Fruit fly (Drosophila melanogaster): ENCODE measurements around the gene vvl.
A peak's percentile ranks its signal among the peaks of the same experiment; 100 is the strongest.

The vvl gene

DNA sequence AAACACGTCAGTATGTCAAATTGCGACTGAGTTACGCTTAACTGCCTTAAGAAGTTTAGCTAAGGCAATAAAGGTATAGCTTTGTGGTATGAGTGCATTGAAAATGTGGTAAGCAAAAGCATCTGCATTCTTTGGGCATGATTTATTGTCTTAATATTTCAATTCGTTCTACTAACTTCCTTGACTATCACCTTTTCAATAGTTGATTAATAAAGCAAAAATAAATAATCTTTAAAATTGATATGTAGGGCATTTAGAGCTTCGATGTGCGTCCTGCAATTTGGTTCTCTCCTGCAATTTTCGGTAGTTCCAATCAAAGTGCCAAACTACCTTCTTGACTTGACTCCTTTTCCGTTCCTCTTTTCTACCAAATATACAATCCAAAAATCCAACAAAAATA, 28.0 kb downstream of the vvl start:
- peak; percentile 35 for TF ChIP-seq Hr39 (GFP tag; optimal IDR thresholded peaks at IDR 0.05)
- no peak for TF ChIP-seq CG15336 (GFP tag; IDR thresholded peaks at IDR 0.05)
- no peak for TF ChIP-seq CG6808 (GFP tag; optimal IDR thresholded peaks at IDR 0.05)
- TF ChIP-seq Lpt (GFP tag; optimal IDR thresholded peaks at IDR 0.05) = no peak
- no peak for TF ChIP-seq fd59A (GFP tag; optimal IDR thresholded peaks at IDR 0.05)
- TF ChIP-seq Smox (GFP tag; optimal IDR thresholded peaks at IDR 0.05) = peak; percentile 54
- TF ChIP-seq dac (GFP tag; optimal IDR thresholded peaks at IDR 0.05) = no peak
- no peak for TF ChIP-seq cyc (GFP tag; optimal IDR thresholded peaks at IDR 0.05)
- TF ChIP-seq fkh (GFP tag; optimal IDR thresholded peaks at IDR 0.05) = no peak
- no peak for TF ChIP-seq Sox15 (GFP tag; optimal IDR thresholded peaks at IDR 0.05)
- no peak for TF ChIP-seq Ets21C (GFP tag; optimal IDR thresholded peaks at IDR 0.05)
- no peak for TF ChIP-seq CG9139 (GFP tag; optimal IDR thresholded peaks at IDR 0.05)
- no peak for TF ChIP-seq CG3032 (tag; optimal IDR thresholded peaks at IDR 0.05)
- no peak for TF ChIP-seq CG3919 (GFP tag; optimal IDR thresholded peaks at IDR 0.05)
- no peak for TF ChIP-seq CG32006 (GFP tag; optimal IDR thresholded peaks at IDR 0.05)
- TF ChIP-seq CG34406 (GFP tag; optimal IDR thresholded peaks at IDR 0.05) = no peak
- no peak for TF ChIP-seq Eip78C (GFP tag)
- TF ChIP-seq CG11762 (GFP tag; optimal IDR thresholded peaks at IDR 0.05; ENCODE audit: insufficient read depth) = no peak
- TF ChIP-seq salr (GFP tag; optimal IDR thresholded peaks at IDR 0.05) = no peak
- TF ChIP-seq Met (GFP tag; optimal IDR thresholded peaks at IDR 0.05) = peak; percentile 44
- TF ChIP-seq Gug (GFP tag; IDR thresholded peaks at IDR 0.05) = no peak
- TF ChIP-seq esn (GFP tag; optimal IDR thresholded peaks at IDR 0.05) = peak; percentile 28
- no peak for TF ChIP-seq Ets96B (tag; optimal IDR thresholded peaks at IDR 0.05)
- no peak for TF ChIP-seq CG6792 (GFP tag; optimal IDR thresholded peaks at IDR 0.05)
- TF ChIP-seq CG11294 (GFP tag; IDR thresholded peaks at IDR 0.05) = no peak
- peak; percentile 7 for TF ChIP-seq lz (GFP tag; optimal IDR thresholded peaks at IDR 0.05)
- TF ChIP-seq svp (GFP tag) = peak; percentile 77
- TF ChIP-seq CG4318 (GFP tag; optimal IDR thresholded peaks at IDR 0.05) = no peak
- TF ChIP-seq CG8119 (GFP tag; IDR thresholded peaks at IDR 0.05) = no peak
- no peak for TF ChIP-seq acj6 (GFP tag; optimal IDR thresholded peaks at IDR 0.05)
- TF ChIP-seq achi (GFP tag; optimal IDR thresholded peaks at IDR 0.05) = no peak
- TF ChIP-seq OdsH (GFP tag; optimal IDR thresholded peaks at IDR 0.05) = no peak
- peak; percentile 4 for TF ChIP-seq Sox102F (GFP tag; optimal IDR thresholded peaks at IDR 0.05)
- TF ChIP-seq CG11902 (GFP tag; optimal IDR thresholded peaks at IDR 0.05) = no peak
- TF ChIP-seq Blimp-1 (GFP tag; optimal IDR thresholded peaks at IDR 0.05) = no peak
- no peak for TF ChIP-seq ss (GFP tag; optimal IDR thresholded peaks at IDR 0.05)
- TF ChIP-seq CG6854 (GFP tag; optimal IDR thresholded peaks at IDR 0.05) = no peak
- TF ChIP-seq CG6163 (GFP tag; IDR thresholded peaks at IDR 0.05) = no peak
- no peak for TF ChIP-seq Hr38 (GFP tag; optimal IDR thresholded peaks at IDR 0.05)
- no peak for TF ChIP-seq fd85E (GFP tag; optimal IDR thresholded peaks at IDR 0.05)
- no peak for TF ChIP-seq net (GFP tag; optimal IDR thresholded peaks at IDR 0.05)
- no peak for TF ChIP-seq Eip75B (GFP tag; optimal IDR thresholded peaks at IDR 0.05)
- no peak for TF ChIP-seq Sox14 (GFP tag; optimal IDR thresholded peaks at IDR 0.05)
- no peak for TF ChIP-seq CG1621 (tag; optimal IDR thresholded peaks at IDR 0.05)
- TF ChIP-seq topi (GFP tag; optimal IDR thresholded peaks at IDR 0.05) = no peak
- TF ChIP-seq pdm3 (GFP tag; optimal IDR thresholded peaks at IDR 0.05) = no peak
- peak; percentile 20 for TF ChIP-seq CG31627 (GFP tag; optimal IDR thresholded peaks at IDR 0.05)
- TF ChIP-seq CG10669 (GFP tag; optimal IDR thresholded peaks at IDR 0.05) = no peak
- TF ChIP-seq Eip93F (GFP tag; optimal IDR thresholded peaks at IDR 0.05) = no peak
- no peak for TF ChIP-seq eg (GFP tag; IDR thresholded peaks at IDR 0.05)
- no peak for TF ChIP-seq dsx (GFP tag; optimal IDR thresholded peaks at IDR 0.05; ENCODE audit: poor library complexity, severe bottlenecking)
- no peak for TF ChIP-seq CG16779 (tag; optimal IDR thresholded peaks at IDR 0.05)
